Worm (Caenorhabditis elegans) whole organism, mixed stage, embryonic: ENCODE data around the gene pals-39.

Experiments
- ceh-39 ChIP-seq: fragments of 150-350 bp; optimal IDR thresholded peaks from 2 replicates; lab custom pipeline; 2014; ENCODE audit warnings: missing biosample characterization, missing genetic modification characterization
- ces-1 ChIP-seq: fragments of 150-350 bp; optimal IDR thresholded peaks from 2 replicates; lab custom pipeline; 2014; ENCODE audit warnings: missing biosample characterization, missing genetic modification reagents, missing genetic modification characterization
- elt-1 ChIP-seq: sonication (generic microtip); optimal IDR thresholded peaks from 2 replicates; lab custom pipeline; 2017; ENCODE audit warnings: missing genetic modification characterization, mild to moderate bottlenecking, missing compliant biosample characterization, antibody characterized with exemption, moderate library complexity, borderline replicate concordance; ENCODE audit not compliant: insufficient read depth
- lsy-2 ChIP-seq: fragments of 150-350 bp; optimal IDR thresholded peaks from 2 replicates; lab custom pipeline; 2014; ENCODE audit warnings: missing biosample characterization, missing genetic modification characterization
- nhr-76 ChIP-seq: sonication (generic microtip); optimal IDR thresholded peaks from 2 replicates; lab custom pipeline; 2017; ENCODE audit warnings: missing biosample characterization, missing genetic modification characterization
- sptf-1 ChIP-seq: sonication (generic microtip); optimal IDR thresholded peaks from 2 replicates; lab custom pipeline; 2017; ENCODE audit warnings: mild to moderate bottlenecking, missing genetic modification characterization, moderate library complexity, missing compliant biosample characterization
- unc-39 ChIP-seq: fragments of 150-350 bp; optimal IDR thresholded peaks from 2 replicates; lab custom pipeline; 2014; ENCODE audit warnings: missing biosample characterization, missing genetic modification characterization

DNA sequence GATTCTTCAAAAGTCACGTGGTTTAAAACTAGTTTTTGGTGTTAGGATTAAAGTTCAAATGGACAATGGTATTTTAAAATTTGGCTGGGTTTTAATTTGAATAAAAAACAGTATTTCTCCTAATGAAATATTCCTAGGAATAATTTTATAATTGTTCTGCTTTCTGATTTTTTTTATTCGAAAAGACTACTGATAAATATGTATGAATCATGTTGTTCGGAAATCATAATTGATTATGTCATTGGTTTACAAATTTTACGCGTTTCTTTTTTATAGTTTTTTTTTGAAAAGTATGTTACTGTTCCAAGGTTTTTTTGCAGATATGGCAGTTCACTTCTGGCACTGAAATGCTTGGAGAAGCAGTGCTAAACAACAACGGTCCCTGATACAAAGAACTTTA lies 24.7 kb upstream of the pals-39 start, which contains the start of gene F28C1.3:
- TF ChIP-seq sptf-1 (tag; lab: Kevin White, UChicago) (no peak), unc-39 (tag; lab: Kevin White, UChicago) (no peak), lsy-2 (no peak), elt-1 (tag; lab: Kevin White, UChicago) (no peak), ceh-39 (tag; lab: Kevin White, UChicago) (no peak), ces-1 (GFP tag; lab: Kevin White, UChicago) (no peak), nhr-76 (no peak)
